Worm (Caenorhabditis elegans) whole organism, L3 larva: ENCODE results near the gene aars-1.

Source experiments
- egl-27 ChIP-seq: sonication (generic microtip); optimal IDR thresholded peaks from 4 replicates; lab custom pipeline; 2017; ENCODE audit warnings: missing biosample characterization, missing genetic modification reagents, missing genetic modification characterization
- elt-2 ChIP-seq: sonication (generic microtip); optimal IDR thresholded peaks from 2 replicates; lab custom pipeline; 2016; ENCODE audit warnings: missing genetic modification reagents, mild to moderate bottlenecking, missing genetic modification characterization, missing compliant biosample characterization
- fos-1 ChIP-seq: fragments of 150-350 bp; optimal IDR thresholded peaks from 2 replicates; lab custom pipeline; 2014; ENCODE audit warnings: missing biosample characterization, missing genetic modification characterization
- pqm-1 ChIP-seq: fragments of 150-350 bp; optimal IDR thresholded peaks from 2 replicates; lab custom pipeline; 2017; ENCODE audit warnings: missing biosample characterization, missing genetic modification characterization, inconsistent platforms
- snpc-4 ChIP-seq: fragments of 150-350 bp; optimal IDR thresholded peaks from 2 replicates; lab custom pipeline; 2014; ENCODE audit warnings: missing biosample characterization, missing genetic modification characterization
- tbx-2 ChIP-seq: sonication (generic microtip); optimal IDR thresholded peaks from 2 replicates; lab custom pipeline; 2016; ENCODE audit warnings: mild to moderate bottlenecking, missing genetic modification characterization, missing compliant biosample characterization

DNA sequence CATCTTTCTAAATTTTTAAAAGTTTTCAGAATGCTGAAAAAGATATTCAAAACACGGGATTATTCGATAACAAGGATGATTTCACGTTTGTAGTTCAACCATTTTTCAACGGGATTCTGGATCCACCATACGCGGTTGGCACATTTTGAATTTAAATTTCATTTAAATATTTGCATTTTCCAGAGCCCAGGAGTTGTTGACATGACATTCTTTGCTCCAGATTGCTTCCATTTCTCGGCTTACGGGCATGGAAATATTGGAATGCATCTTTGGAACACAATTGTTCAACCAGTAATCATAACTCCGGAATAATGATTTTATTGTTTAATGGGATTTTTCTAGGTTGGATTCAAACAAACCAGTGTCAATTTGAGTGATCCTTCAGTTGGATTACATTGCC is 13.4 kb downstream of the aars-1 start:
- TF ChIP-seq pqm-1 = no peak
- TF ChIP-seq tbx-2 (tag; lab: Kevin White, UChicago) = no peak
- TF ChIP-seq elt-2 (tag; lab: Kevin White, UChicago) = no peak
- no peak for TF ChIP-seq egl-27 (tag; lab: Kevin White, UChicago)
- TF ChIP-seq fos-1 (tag; lab: Kevin White, UChicago) = no peak
- no peak for TF ChIP-seq snpc-4 (tag; lab: Kevin White, UChicago)
